Worm (Caenorhabditis elegans) whole organism, late embryonic: ENCODE results near the gene Y54G2A.76.

Experiments
- K02D7.2 ChIP-seq: sonication (generic microtip); optimal IDR thresholded peaks from 2 replicates; lab custom pipeline; 2017; ENCODE audit warnings: mild to moderate bottlenecking, missing genetic modification characterization, missing compliant biosample characterization
- ama-1 ChIP-seq: fragments of 150-350 bp; optimal IDR thresholded peaks from 2 replicates; lab custom pipeline; 2014
- ceh-9 ChIP-seq: sonication (generic microtip); optimal IDR thresholded peaks from 2 replicates; lab custom pipeline; 2016; ENCODE audit warnings: mild to moderate bottlenecking, missing genetic modification characterization, inconsistent platforms, missing compliant biosample characterization

DNA sequence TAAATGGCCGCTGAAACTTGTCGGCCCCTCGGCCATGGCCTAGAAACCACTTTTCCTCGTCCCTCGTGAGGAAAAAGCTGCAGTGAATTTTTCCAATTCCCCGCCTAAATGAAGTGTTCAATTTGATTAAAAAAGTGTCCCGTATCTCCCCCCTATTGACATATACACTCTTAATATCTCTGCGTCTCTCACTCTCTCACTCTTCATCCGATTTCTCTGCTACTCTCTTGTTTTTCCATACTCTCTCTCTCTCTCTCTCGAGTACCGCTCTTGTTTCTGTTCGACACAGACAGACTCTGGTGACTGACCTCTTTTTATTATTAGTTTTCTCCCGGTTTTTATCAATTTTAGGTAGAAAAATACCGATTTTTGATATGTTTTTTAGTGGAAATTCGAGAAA is 24.2 kb upstream of the Y54G2A.76 start:
- TF ChIP-seq K02D7.2 (tag; lab: Kevin White, UChicago), result no peak
- TF ChIP-seq ceh-9 (tag; lab: Kevin White, UChicago), result no peak
- TF ChIP-seq ama-1 (lab: Kevin White, UChicago), result no peak
